Worm (Caenorhabditis elegans) whole organism, young adult: ENCODE measurements around the gene nceh-1.

Experiments used
- F57A8.1 ChIP-seq: fragments of 200-800 bp; sonication (Bioruptor generic); optimal IDR thresholded peaks from 2 replicates; lab custom pipeline; 2018; ENCODE audit warnings: mild to moderate bottlenecking, missing genetic modification characterization, moderate library complexity, missing compliant biosample characterization
- T26A5.8 ChIP-seq: sonication (generic microtip); optimal IDR thresholded peaks from 2 replicates; lab custom pipeline; 2016; ENCODE audit warnings: missing genetic modification characterization, missing compliant biosample characterization
- ama-1 ChIP-seq, 3 experiments: fragments of 150-350 bp in 1 of 3; sonication (generic microtip) in 2 of 3; optimal IDR thresholded peaks; 2 replicates each; lab custom pipeline; 2014 to 2018; ENCODE audit warnings: missing biosample characterization in 2 of 3, missing genetic modification characterization in 2 of 3, missing genetic modification reagents in 2 of 3
- aptf-3 ChIP-seq: fragments of 200-800 bp; sonication (Bioruptor generic); IDR thresholded peaks from 2 replicates; pipeline ENCODE4 v1.3.6; 2022; ENCODE audit warnings: missing genetic modification characterization, missing compliant biosample characterization
- attf-5 ChIP-seq: fragments of 200-800 bp; sonication (Bioruptor generic); optimal IDR thresholded peaks from 2 replicates; lab custom pipeline; 2018; ENCODE audit warnings: mild to moderate bottlenecking, missing genetic modification characterization, missing compliant biosample characterization
- ceh-58 ChIP-seq: fragments of 200-800 bp; sonication (Bioruptor generic); IDR thresholded peaks from 2 replicates; pipeline ENCODE4 v1.3.6; 2022; ENCODE audit warnings: missing genetic modification characterization, missing compliant biosample characterization
- gei-17 ChIP-seq: fragments of 200-800 bp; sonication (Bioruptor generic); optimal IDR thresholded peaks from 2 replicates; lab custom pipeline; 2018; ENCODE audit warnings: mild to moderate bottlenecking, missing genetic modification characterization, missing compliant biosample characterization
- nfya-2 ChIP-seq: fragments of 200-800 bp; sonication (Bioruptor generic); IDR thresholded peaks from 2 replicates; pipeline ENCODE4 v1.3.6; 2022; ENCODE audit warnings: missing genetic modification reagents, missing genetic modification characterization, missing compliant biosample characterization
- nhr-90 ChIP-seq: sonication (generic microtip); optimal IDR thresholded peaks from 2 replicates; lab custom pipeline; 2016; ENCODE audit warnings: missing genotype, mild to moderate bottlenecking, missing genetic modification characterization, missing compliant biosample characterization
- pbrm-1 ChIP-seq: fragments of 200-800 bp; sonication (Bioruptor generic); IDR thresholded peaks from 2 replicates; pipeline ENCODE4 v1.3.6; 2022; ENCODE audit warnings: missing genetic modification reagents, missing genetic modification characterization, missing compliant biosample characterization
- sea-2 ChIP-seq: fragments of 200-800 bp; sonication (Bioruptor generic); IDR thresholded peaks from 2 replicates; pipeline ENCODE4 v1.3.6; 2022; ENCODE audit warnings: missing genetic modification characterization, missing compliant biosample characterization
- snpc-1.3 ChIP-seq: sonication (generic microtip); optimal IDR thresholded peaks from 2 replicates; lab custom pipeline; 2017; ENCODE audit warnings: missing genetic modification characterization, mild to moderate bottlenecking, missing compliant biosample characterization, antibody characterized with exemption, moderate library complexity, missing genotype, missing genetic modification reagents; ENCODE audit not compliant: insufficient read depth

- no peak for TF ChIP-seq nfya-2
- no peak for TF ChIP-seq aptf-3 (GFP tag; lab: Robert Waterston, UW)
- no peak for TF ChIP-seq gei-17 (GFP tag; lab: Kevin White, UChicago)
- TF ChIP-seq attf-5 (GFP tag; lab: Kevin White, UChicago), result no peak
- TF ChIP-seq ceh-58 (GFP tag; lab: Robert Waterston, UW), result no peak
- TF ChIP-seq pbrm-1 (GFP tag; lab: Robert Waterston, UW), result no peak
- TF ChIP-seq sea-2 (GFP tag; lab: Robert Waterston, UW), result no peak
- TF ChIP-seq F57A8.1, result no peak
- TF ChIP-seq ama-1 (optimal IDR thresholded peaks at IDR 0.05; lab: Kevin White, UChicago), result no peak
- TF ChIP-seq ama-1 (GFP tag; optimal IDR thresholded peaks at IDR 0.05; lab: Kevin White, UChicago), result no peak
- no peak for TF ChIP-seq snpc-1.3 (tag; lab: Kevin White, UChicago)
- TF ChIP-seq T26A5.8, result no peak
- TF ChIP-seq nhr-90 (tag; lab: Kevin White, UChicago), result no peak
These were observed 21.2 kb downstream of the nceh-1 start for ce11 chrV:19398396-19398795.
